Fruit fly (Drosophila melanogaster): ENCODE data around the gene CG14313.
A peak's percentile ranks its signal among the peaks of the same experiment; 100 is the strongest.

CG14313 gene

DNA sequence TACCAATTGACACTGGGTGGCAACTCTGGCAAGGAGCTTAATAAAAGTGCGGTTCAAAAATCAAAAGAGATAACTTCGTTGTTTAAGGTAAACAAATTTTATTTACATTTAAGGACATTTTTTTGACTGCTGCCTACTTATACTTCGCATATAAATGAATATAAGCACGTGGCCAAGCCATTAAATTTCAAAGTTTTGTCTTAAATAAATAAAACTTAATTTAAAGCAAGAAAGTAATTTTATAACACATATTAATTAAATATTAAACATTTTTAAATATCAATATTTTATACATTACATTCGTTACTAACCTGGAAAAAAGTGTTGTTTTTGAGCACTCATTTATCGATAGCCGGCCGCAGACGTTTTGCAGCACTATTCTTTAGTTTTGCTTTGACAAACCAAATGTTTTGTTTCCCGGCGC lies 3.1 kb downstream of the CG14313 start, which contains the start of the genes CG12321 and MED17 (continued):
- TF ChIP-seq CG6683 (GFP tag; optimal IDR thresholded peaks at IDR 0.05) (peak; percentile 71), CrebB (tag; optimal IDR thresholded peaks at IDR 0.05) (peak; percentile 50), CG2129 (GFP tag; IDR thresholded peaks at IDR 0.05; ENCODE audit: partially characterized antibody) (no peak), CG10147 (GFP tag; optimal IDR thresholded peaks at IDR 0.05) (peak; percentile 88), Chrac-16 (GFP tag; optimal IDR thresholded peaks at IDR 0.05) (peak; percentile 92), twi (tag; optimal IDR thresholded peaks at IDR 0.05) (peak; percentile 79), CG14014 (GFP tag; IDR thresholded peaks at IDR 0.05) (peak; percentile 87), Myb (GFP tag; optimal IDR thresholded peaks at IDR 0.05) (peak; percentile 38), eyg (GFP tag; optimal IDR thresholded peaks at IDR 0.05) (no peak), cg (GFP tag; optimal IDR thresholded peaks at IDR 0.05) (no peak), CG12219 (GFP tag; optimal IDR thresholded peaks at IDR 0.05) (peak; percentile 8), CG18262 (tag; optimal IDR thresholded peaks at IDR 0.05) (peak; percentile 90), fd3F (GFP tag; optimal IDR thresholded peaks at IDR 0.05) (peak; percentile 85), ken (GFP tag; IDR thresholded peaks at IDR 0.05) (peak; percentile 88), ind (GFP tag; optimal IDR thresholded peaks at IDR 0.05) (peak; percentile 92), Rx (GFP tag; IDR thresholded peaks at IDR 0.05) (peak; percentile 80), prd (optimal IDR thresholded peaks at IDR 0.05) (no peak), prd (GFP tag; IDR thresholded peaks at IDR 0.05) (peak; percentile 89), CG33213 (GFP tag; optimal IDR thresholded peaks at IDR 0.05) (peak; percentile 47), CG2199 (GFP tag; IDR thresholded peaks at IDR 0.05) (no peak), odd (GFP tag; optimal IDR thresholded peaks at IDR 0.05) (peak; percentile 58), CG6854 (GFP tag; optimal IDR thresholded peaks at IDR 0.05) (peak; percentile 61), fd96Cb (tag; optimal IDR thresholded peaks at IDR 0.05) (peak; percentile 85), fd64A (GFP tag; optimal IDR thresholded peaks at IDR 0.05) (no peak), mam (GFP tag; optimal IDR thresholded peaks at IDR 0.05) (peak; percentile 70), lbe (GFP tag; optimal IDR thresholded peaks at IDR 0.05) (peak; percentile 89), ac (GFP tag; optimal IDR thresholded peaks at IDR 0.05) (peak; percentile 11), NFAT (GFP tag; IDR thresholded peaks at IDR 0.05) (peak; percentile 94), CG4360 (GFP tag; IDR thresholded peaks at IDR 0.05) (no peak), CG34376 (GFP tag; optimal IDR thresholded peaks at IDR 0.05) (peak; percentile 11), dmrt11E (tag; optimal IDR thresholded peaks at IDR 0.05) (peak; percentile 87), pzg (GFP tag; optimal IDR thresholded peaks at IDR 0.05) (peak; percentile 46), nmo (GFP tag; optimal IDR thresholded peaks at IDR 0.05) (peak; percentile 94), ATbp (GFP tag; optimal IDR thresholded peaks at IDR 0.05) (no peak), Ravus (GFP tag; IDR thresholded peaks at IDR 0.05) (peak; percentile 27; the same call in 1 of the 2 replicates), hkb (optimal IDR thresholded peaks at IDR 0.05) (no peak), hkb (GFP tag; IDR thresholded peaks at IDR 0.05) (peak; percentile 75), CG2202 (tag; optimal IDR thresholded peaks at IDR 0.05) (peak; percentile 57), HLH4C (GFP tag; IDR thresholded peaks at IDR 0.05; ENCODE audit: partially characterized antibody) (no peak), HmgZ (tag; optimal IDR thresholded peaks at IDR 0.05) (peak; percentile 71), CG12659 (GFP tag; optimal IDR thresholded peaks at IDR 0.05) (peak; percentile 96), CG30020 (tag; optimal IDR thresholded peaks at IDR 0.05) (peak; percentile 73), Sin3A (optimal IDR thresholded peaks at IDR 0.05) (peak; percentile 5), CG11398 (GFP tag; optimal IDR thresholded peaks at IDR 0.05) (no peak), Sry-δ (GFP tag; optimal IDR thresholded peaks at IDR 0.05) (peak; percentile 34), CG14050 (GFP tag; IDR thresholded peaks at IDR 0.05) (peak; percentile 69), CG14965 (GFP tag; optimal IDR thresholded peaks at IDR 0.05; ENCODE audit: borderline replicate concordance) (no peak), Kr (GFP tag; optimal IDR thresholded peaks at IDR 0.05) (no peak), sqz (GFP tag; optimal IDR thresholded peaks at IDR 0.05) (no peak), CG15073 (GFP tag; optimal IDR thresholded peaks at IDR 0.05) (peak; percentile 53), unc-4 (GFP tag; IDR thresholded peaks at IDR 0.05; ENCODE audit: partially characterized antibody) (peak; percentile 31; the same call in 1 of the 2 replicates)
